Fruit fly (Drosophila melanogaster): ENCODE results near the gene RpL3.

Gene RpL3

dm6 chr3R:11209801-11210402, 11.8 kb upstream of the RpL3 start, which contains the start of the genes SdhC and Tctp (continued):
- peak; percentile 49; the same call in 1 of the 2 replicates for TF ChIP-seq amos (GFP tag; IDR thresholded peaks at IDR 0.05; ENCODE audit: partially characterized antibody)
- TF ChIP-seq CG11723 (GFP tag; optimal IDR thresholded peaks at IDR 0.05): no peak
- peak; percentile 37 for TF ChIP-seq kni (GFP tag; optimal IDR thresholded peaks at IDR 0.05)
- TF ChIP-seq CG14014 (GFP tag; IDR thresholded peaks at IDR 0.05): no peak
- peak; percentile 64 for TF ChIP-seq Hsf (GFP tag; optimal IDR thresholded peaks at IDR 0.05)
- peak; percentile 23; the same call in 2 of the 3 replicates for TF ChIP-seq CG11456 (GFP tag; IDR thresholded peaks at IDR 0.05)
- TF ChIP-seq CG9932 (GFP tag; IDR thresholded peaks at IDR 0.05): peak; percentile 42; the same call in 1 of the 2 replicates
- TF ChIP-seq CG4282 (GFP tag; optimal IDR thresholded peaks at IDR 0.05): no peak
- peak; percentile 8; the same call in 1 of the 2 replicates for TF ChIP-seq CG10321 (GFP tag; IDR thresholded peaks at IDR 0.05)
- peak; percentile 62 for TF ChIP-seq CG6791 (GFP tag; IDR thresholded peaks at IDR 0.05; ENCODE audit: partially characterized antibody)
- peak; percentile 33 for TF ChIP-seq CG7556 (GFP tag; optimal IDR thresholded peaks at IDR 0.05)
- no peak for TF ChIP-seq Taf1 (GFP tag; IDR thresholded peaks at IDR 0.05)
- no peak for TF ChIP-seq lov (optimal IDR thresholded peaks at IDR 0.05)
- no peak for TF ChIP-seq lov (GFP tag; IDR thresholded peaks at IDR 0.05)
- TF ChIP-seq CG30403 (GFP tag; optimal IDR thresholded peaks at IDR 0.05): peak; percentile 76
- peak; percentile 32 for TF ChIP-seq unpg (GFP tag; optimal IDR thresholded peaks at IDR 0.05)
- TF ChIP-seq scrt (GFP tag; optimal IDR thresholded peaks at IDR 0.05): peak; percentile 32
- peak; percentile 46 for TF ChIP-seq CG4424 (GFP tag; optimal IDR thresholded peaks at IDR 0.05)
- TF ChIP-seq cg (GFP tag; optimal IDR thresholded peaks at IDR 0.05): no peak
- peak in 1 of 3 experiments; percentile 59 for TF ChIP-seq lola (GFP tag; optimal IDR thresholded peaks at IDR 0.05)
- peak; percentile 33; the same call in 1 of the 2 replicates for TF ChIP-seq NFAT (GFP tag; IDR thresholded peaks at IDR 0.05)
- TF ChIP-seq salm (tag; optimal IDR thresholded peaks at IDR 0.05): no peak
- no peak for TF ChIP-seq dysf (GFP tag; IDR thresholded peaks at IDR 0.05)
- no peak for TF ChIP-seq trh (GFP tag; optimal IDR thresholded peaks at IDR 0.05)
- TF ChIP-seq ci (GFP tag; IDR thresholded peaks at IDR 0.05): peak; percentile 23; the same call in 1 of the 3 replicates
- TF ChIP-seq CG9727 (GFP tag; optimal IDR thresholded peaks at IDR 0.05): peak; percentile 62
- no peak for TF ChIP-seq Atf6 (GFP tag; IDR thresholded peaks at IDR 0.05)
- TF ChIP-seq chif (GFP tag; optimal IDR thresholded peaks at IDR 0.05): peak; percentile 6 to 44
- peak; percentile 18; the same call in 1 of the 2 replicates for TF ChIP-seq CG9215 (GFP tag; IDR thresholded peaks at IDR 0.05)
- no peak for TF ChIP-seq tll (GFP tag; optimal IDR thresholded peaks at IDR 0.05)
- peak; percentile 57; the same call in 2 of the 3 replicates for TF ChIP-seq Doc3 (GFP tag; IDR thresholded peaks at IDR 0.05; ENCODE audit: partially characterized antibody)
- TF ChIP-seq CG2199 (GFP tag; IDR thresholded peaks at IDR 0.05): no peak
- peak; percentile 6 for TF ChIP-seq CG17802 (tag; optimal IDR thresholded peaks at IDR 0.05)
- no peak for TF ChIP-seq Hr78 (GFP tag; optimal IDR thresholded peaks at IDR 0.05)
- no peak for TF ChIP-seq bowl (GFP tag; IDR thresholded peaks at IDR 0.05)
- TF ChIP-seq CG3281 (GFP tag; optimal IDR thresholded peaks at IDR 0.05): peak; percentile 5
- no peak for TF ChIP-seq Spps (tag; optimal IDR thresholded peaks at IDR 0.05)
- TF ChIP-seq sna (GFP tag; IDR thresholded peaks at IDR 0.05; ENCODE audit: partially characterized antibody): 0 out of 2 replicates have a peak, but pooled peaks have one; percentile 4
- peak; percentile 58 for TF ChIP-seq Lhr (GFP tag; optimal IDR thresholded peaks at IDR 0.05)
- TF ChIP-seq CG4730 (GFP tag; IDR thresholded peaks at IDR 0.05): no peak
- no peak for TF ChIP-seq tup (GFP tag; optimal IDR thresholded peaks at IDR 0.05)
- no peak for TF ChIP-seq CG8089 (GFP tag; optimal IDR thresholded peaks at IDR 0.05)
- no peak for TF ChIP-seq CG12744 (GFP tag; optimal IDR thresholded peaks at IDR 0.05)
- TF ChIP-seq CG7839 (tag; optimal IDR thresholded peaks at IDR 0.05): peak; percentile 23
- TF ChIP-seq E2f2 (GFP tag; IDR thresholded peaks at IDR 0.05): 0 out of 2 replicates have a peak, but pooled peaks have one; percentile 18
- TF ChIP-seq CG4707 (GFP tag; optimal IDR thresholded peaks at IDR 0.05): no peak
- TF ChIP-seq pita (GFP tag; optimal IDR thresholded peaks at IDR 0.05): no peak
- TF ChIP-seq pho (GFP tag; optimal IDR thresholded peaks at IDR 0.05): peak; percentile 55
- TF ChIP-seq CG3726 (GFP tag; IDR thresholded peaks at IDR 0.05): no peak
